Worm (Caenorhabditis elegans): Measurements from ENCODE around the gene C28H8.3.

DNA sequence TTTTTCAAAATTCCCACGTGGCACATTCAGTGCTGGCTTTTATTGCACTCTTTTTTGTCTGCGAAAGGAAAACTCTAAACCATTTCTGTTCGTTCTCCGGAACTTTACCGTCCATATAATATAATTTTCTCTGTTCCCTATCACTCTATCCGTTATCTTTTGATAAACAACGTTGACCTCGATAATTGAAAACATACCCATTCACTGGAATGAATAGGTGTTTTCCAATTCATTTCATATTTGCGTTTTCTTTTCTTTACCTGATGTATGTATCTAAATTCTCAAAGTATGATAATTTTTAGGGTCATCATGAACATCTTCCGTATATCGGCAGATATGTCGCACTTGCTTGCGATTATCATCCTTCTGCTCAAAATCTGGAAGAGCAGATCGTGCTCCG, 1.8 kb upstream of the C28H8.3 start, which contains the start of gene erd-2.2:
- TF ChIP-seq Y105C5A.15 (GFP tag; IDR thresholded peaks at IDR 0.05) (no peak), lsy-2 (tag; optimal IDR thresholded peaks at IDR 0.05) (no peak)

All from whole organism, L4 larva.